Worm (Caenorhabditis elegans): ENCODE results near the gene map-2.
A peak's percentile ranks its signal among the peaks of the same experiment; 100 is the strongest.
"Not testable (repeated sequence)": the region's sequence is repeated elsewhere in the genome, so short reads cannot be mapped to it uniquely, and the experiment has no call there.

The map-2 gene

DNA sequence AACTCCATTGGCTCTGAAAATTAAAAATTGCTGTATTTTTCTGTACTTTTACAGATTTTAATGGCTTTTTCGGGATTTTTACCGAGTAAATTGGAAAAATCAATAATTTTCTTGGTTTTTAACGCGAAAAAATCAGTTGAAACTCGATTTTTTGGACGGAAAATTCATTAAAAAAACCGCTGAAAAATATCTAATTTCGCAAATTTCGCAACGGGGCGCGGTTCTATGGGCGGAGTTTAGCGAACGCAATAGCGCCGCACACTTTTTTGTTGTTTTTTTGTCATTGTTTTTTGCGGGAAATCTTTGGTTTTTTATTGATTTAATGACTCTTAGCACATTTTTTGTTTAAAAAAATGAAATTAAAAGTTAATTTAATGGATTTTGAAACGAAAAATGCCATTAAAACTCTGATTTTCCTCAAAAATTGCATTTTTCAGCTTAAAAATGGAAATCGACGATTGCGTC is 8.8 kb upstream of the map-2 start, which contains the start of the genes mel-46 and lsy-13 (continued):
- no peak for TF ChIP-seq F10B5.3 (tag; optimal IDR thresholded peaks at IDR 0.05)
- peak; percentile 73 for TF ChIP-seq aha-1 (tag)
- TF ChIP-seq mdl-1 (tag; optimal IDR thresholded peaks at IDR 0.05) = no peak
- no peak for TF ChIP-seq nhr-41 (GFP tag; IDR thresholded peaks at IDR 0.05)
- TF ChIP-seq mep-1 (tag; optimal IDR thresholded peaks at IDR 0.05) = peak; percentile 70
- no peak for TF ChIP-seq nhr-76 (tag; optimal IDR thresholded peaks at IDR 0.05)
- TF ChIP-seq rbr-2 (tag; optimal IDR thresholded peaks at IDR 0.05) = peak; percentile 52
- TF ChIP-seq ama-1 (optimal IDR thresholded peaks at IDR 0.05) = peak; percentile 11
- TF ChIP-seq spr-1 (tag; optimal IDR thresholded peaks at IDR 0.05) = no peak
- no peak for TF ChIP-seq ceh-44 (GFP tag; IDR thresholded peaks at IDR 0.05)

ce11 chrIV:16860702-16861101 is 6.0 kb upstream of the map-2 start:
- TF ChIP-seq set-16 (GFP tag; IDR thresholded peaks at IDR 0.05) = peak; percentile 63
- TF ChIP-seq nhr-76 (tag; optimal IDR thresholded peaks at IDR 0.05) = no peak
- TF ChIP-seq dmd-6 (GFP tag; IDR thresholded peaks at IDR 0.05) = no peak
- no peak for TF ChIP-seq nhr-10 (tag; optimal IDR thresholded peaks at IDR 0.05)
- TF ChIP-seq nhr-25 (tag; optimal IDR thresholded peaks at IDR 0.05; ENCODE audit: borderline replicate concordance, insufficient read depth) = no peak
- TF ChIP-seq jun-1 (tag; optimal IDR thresholded peaks at IDR 0.05) = no peak
- peak; percentile 31; the same call in 1 of the 2 replicates for TF ChIP-seq snpc-1.2 (GFP tag; IDR thresholded peaks at IDR 0.05)
- no peak for TF ChIP-seq hlh-11 (tag; optimal IDR thresholded peaks at IDR 0.05)
- no peak for TF ChIP-seq zag-1 (tag; optimal IDR thresholded peaks at IDR 0.05)

DNA sequence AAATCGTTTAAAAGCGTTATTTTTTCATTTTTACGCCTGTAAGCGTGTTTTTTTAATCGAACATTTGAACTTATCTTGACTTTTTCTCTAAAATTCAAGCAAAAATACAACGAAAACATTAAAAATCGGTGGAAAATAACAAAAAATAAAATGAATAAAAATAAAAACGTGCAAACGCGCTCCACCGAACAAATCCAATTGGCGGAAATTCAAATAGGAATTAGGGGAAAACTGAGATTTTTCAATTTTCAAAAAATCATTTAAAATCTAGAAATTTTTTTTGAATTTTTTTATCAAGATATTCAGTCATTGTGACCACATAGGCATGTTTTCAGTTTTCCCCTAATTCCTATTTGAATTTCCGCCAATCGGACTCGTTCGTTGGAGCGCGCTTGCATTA is 5.6 kb downstream of the map-2 start:
- TF ChIP-seq lin-38 (GFP tag; IDR thresholded peaks at IDR 0.05) = peak; percentile 66

- TF ChIP-seq nhr-42 (GFP tag; IDR thresholded peaks at IDR 0.05) (peak; percentile 99), Y48G9A.11 (GFP tag; IDR thresholded peaks at IDR 0.05) (peak; percentile 92), mxl-3 (GFP tag; optimal IDR thresholded peaks at IDR 0.05) (peak; percentile 1), madf-9 (GFP tag; conservative IDR thresholded peaks at IDR 0.05) (peak; percentile 94), lin-38 (GFP tag; IDR thresholded peaks at IDR 0.05) (peak; percentile 96), lim-7 (GFP tag; IDR thresholded peaks at IDR 0.05) (0 out of 2 replicates have a peak, but pooled peaks have one; percentile 35), Y105C5A.15 (GFP tag; IDR thresholded peaks at IDR 0.05) (peak; percentile 55; the same call in 1 of the 2 replicates), zfp-2 (tag; optimal IDR thresholded peaks at IDR 0.05) (peak; percentile 19), unc-130 (GFP tag; optimal IDR thresholded peaks at IDR 0.05) (peak; percentile 14), mdt-29 (GFP tag; IDR thresholded peaks at IDR 0.05) (peak; percentile 97), lin-1 (GFP tag; IDR thresholded peaks at IDR 0.05) (peak; percentile 96), F44E2.7 (GFP tag; IDR thresholded peaks at IDR 0.05) (0 out of 2 replicates have a peak, but pooled peaks have one; percentile 21), mes-2 (tag; optimal IDR thresholded peaks at IDR 0.05; ENCODE audit: poor library complexity, severe bottlenecking) (peak; percentile 82), snpc-1.2 (GFP tag; IDR thresholded peaks at IDR 0.05) (peak; percentile 98), arid-1 (GFP tag; conservative IDR thresholded peaks at IDR 0.05) (peak; percentile 93), rbr-2 (tag; optimal IDR thresholded peaks at IDR 0.05) (peak; percentile 67), dmd-9 (GFP tag; IDR thresholded peaks at IDR 0.05) (peak; percentile 99), dve-1 (tag; optimal IDR thresholded peaks at IDR 0.05; ENCODE audit: insufficient read depth) (peak; percentile 37), pha-4 (GFP tag; IDR thresholded peaks at IDR 0.05) (peak; percentile 97), hmg-1.1 (GFP tag; IDR thresholded peaks at IDR 0.05) (peak; percentile 94), ceh-20 (GFP tag; IDR thresholded peaks at IDR 0.05) (peak; percentile 99), F26F4.8 (GFP tag; conservative IDR thresholded peaks at IDR 0.05) (0 out of 2 replicates have a peak, but pooled peaks have one; percentile 29), hlh-11 (tag; optimal IDR thresholded peaks at IDR 0.05) (peak; percentile 45), tag-97 (GFP tag; IDR thresholded peaks at IDR 0.05) (peak; percentile 97), saeg-2 (GFP tag; IDR thresholded peaks at IDR 0.05) (peak; percentile 94), T26A8.4 (GFP tag; IDR thresholded peaks at IDR 0.05) (peak; percentile 98), daf-16 (tag; optimal IDR thresholded peaks at IDR 0.05) (peak; percentile 21), ceh-44 (GFP tag; IDR thresholded peaks at IDR 0.05) (peak; percentile 95), ZK337.2 (GFP tag; IDR thresholded peaks at IDR 0.05) (peak; percentile 86), nhr-41 (GFP tag; IDR thresholded peaks at IDR 0.05) (peak; percentile 90)
- TF ChIP-seq pha-4 (tag; optimal IDR thresholded peaks at IDR 0.05); daf-16 (GFP tag; optimal IDR thresholded peaks at IDR 0.05): not testable (repeated sequence)
Observed at ce11 chrIV:16845376-16845775, 9.3 kb downstream of the map-2 start.
